Worm (Caenorhabditis elegans) whole organism, early embryonic: ENCODE results near the gene skpo-3.

ENCODE experiments used
- B0310.2 ChIP-seq: sonication (generic microtip); optimal IDR thresholded peaks from 2 replicates; lab custom pipeline; 2016; ENCODE audit warnings: mild to moderate bottlenecking, missing genetic modification characterization, missing compliant biosample characterization
- F13C5.2 ChIP-seq: sonication (generic microtip); optimal IDR thresholded peaks from 2 replicates; lab custom pipeline; 2017; ENCODE audit warnings: mild to moderate bottlenecking, missing genetic modification characterization, inconsistent platforms, missing compliant biosample characterization
- aly-1 ChIP-seq: sonication (generic microtip); optimal IDR thresholded peaks from 2 replicates; lab custom pipeline; 2016; ENCODE audit warnings: missing genetic modification characterization, missing compliant biosample characterization
- ama-1 ChIP-seq: fragments of 150-350 bp; optimal IDR thresholded peaks from 2 replicates; lab custom pipeline; 2014
- ceh-13 ChIP-seq: fragments of 200-800 bp; sonication (Bioruptor generic); optimal IDR thresholded peaks from 2 replicates; lab custom pipeline; 2018; ENCODE audit warnings: mild to moderate bottlenecking, missing genetic modification characterization, missing compliant biosample characterization
- ceh-36 ChIP-seq: sonication (generic microtip); optimal IDR thresholded peaks from 2 replicates; lab custom pipeline; 2016; ENCODE audit warnings: missing genetic modification characterization, inconsistent platforms, missing compliant biosample characterization
- ets-7 ChIP-seq: sonication (generic microtip); optimal IDR thresholded peaks from 2 replicates; lab custom pipeline; 2016; ENCODE audit warnings: missing genotype, missing genetic modification characterization, missing compliant biosample characterization
- flt-1 ChIP-seq: fragments of 200-800 bp; sonication (Bioruptor generic); IDR thresholded peaks from 2 replicates; pipeline ENCODE4 v1.3.6; 2022; ENCODE audit warnings: missing genetic modification characterization, missing compliant biosample characterization
- hmbx-1 ChIP-seq: sonication (generic microtip); optimal IDR thresholded peaks from 2 replicates; lab custom pipeline; 2016; ENCODE audit warnings: mild to moderate bottlenecking, missing genetic modification characterization, missing compliant biosample characterization
- hmg-4 ChIP-seq: fragments of 200-800 bp; sonication (Bioruptor generic); optimal IDR thresholded peaks from 2 replicates; lab custom pipeline; 2018; ENCODE audit warnings: mild to moderate bottlenecking, missing genetic modification characterization, missing compliant biosample characterization
- hnd-1 ChIP-seq: sonication (generic microtip); optimal IDR thresholded peaks from 2 replicates; lab custom pipeline; 2016; ENCODE audit warnings: missing genetic modification characterization, missing compliant biosample characterization
- pes-1 ChIP-seq: fragments of 200-800 bp; sonication (Bioruptor generic); IDR thresholded peaks from 2 replicates; pipeline ENCODE4 v1.3.6; 2022; ENCODE audit warnings: missing genetic modification reagents, missing genetic modification characterization, missing compliant biosample characterization
- scrt-1 ChIP-seq: fragments of 200-800 bp; sonication (Bioruptor generic); IDR thresholded peaks from 2 replicates; pipeline ENCODE4 v1.3.6; 2022; ENCODE audit warnings: missing genetic modification characterization, missing compliant biosample characterization
- sea-1 ChIP-seq: fragments of 200-800 bp; sonication (Bioruptor generic); conservative IDR thresholded peaks from 2 replicates; pipeline ENCODE4 v1.3.6; 2022; ENCODE audit warnings: missing genetic modification characterization, missing compliant biosample characterization
- tbx-11 ChIP-seq: fragments of 200-800 bp; sonication (Bioruptor generic); IDR thresholded peaks from 2 replicates; pipeline ENCODE4 v1.3.6; 2022; ENCODE audit warnings: missing genetic modification characterization, missing compliant biosample characterization
- tbx-37 ChIP-seq: fragments of 200-800 bp; sonication (Bioruptor generic); conservative IDR thresholded peaks from 2 replicates; pipeline ENCODE4 v1.3.6; 2022; ENCODE audit warnings: missing genetic modification reagents, missing genetic modification characterization, missing compliant biosample characterization
- tra-4 ChIP-seq: sonication (generic microtip); optimal IDR thresholded peaks from 2 replicates; lab custom pipeline; 2017; ENCODE audit warnings: missing genetic modification characterization, missing compliant biosample characterization

The skpo-3 gene

ce11 chrII:7295917-7296316 lies 50.2 kb downstream of the skpo-3 start, which contains the start of gene C30G12.6:
Gene C30G12.6, minus strand, starts transcription at chrII:7296017.
- TF ChIP-seq ets-7 (tag; lab: Kevin White, UChicago) (no peak), tra-4 (tag; lab: Kevin White, UChicago) (no peak), flt-1 (GFP tag; lab: Robert Waterston, UW) (no peak), ceh-36 (tag; lab: Kevin White, UChicago) (no peak), ama-1 (lab: Kevin White, UChicago) (no peak), hnd-1 (tag; lab: Kevin White, UChicago) (no peak), ceh-13 (GFP tag; lab: Kevin White, UChicago) (no peak), hmg-4 (GFP tag; lab: Kevin White, UChicago) (no peak), F13C5.2 (tag; lab: Kevin White, UChicago) (no peak), pes-1 (no peak), aly-1 (tag; lab: Kevin White, UChicago) (no peak), tbx-37 (GFP tag; lab: Robert Waterston, UW) (no peak), scrt-1 (no peak), sea-1 (no peak), tbx-11 (GFP tag; lab: Robert Waterston, UW) (no peak), hmbx-1 (no peak), B0310.2 (tag; lab: Kevin White, UChicago) (no peak)

DNA sequence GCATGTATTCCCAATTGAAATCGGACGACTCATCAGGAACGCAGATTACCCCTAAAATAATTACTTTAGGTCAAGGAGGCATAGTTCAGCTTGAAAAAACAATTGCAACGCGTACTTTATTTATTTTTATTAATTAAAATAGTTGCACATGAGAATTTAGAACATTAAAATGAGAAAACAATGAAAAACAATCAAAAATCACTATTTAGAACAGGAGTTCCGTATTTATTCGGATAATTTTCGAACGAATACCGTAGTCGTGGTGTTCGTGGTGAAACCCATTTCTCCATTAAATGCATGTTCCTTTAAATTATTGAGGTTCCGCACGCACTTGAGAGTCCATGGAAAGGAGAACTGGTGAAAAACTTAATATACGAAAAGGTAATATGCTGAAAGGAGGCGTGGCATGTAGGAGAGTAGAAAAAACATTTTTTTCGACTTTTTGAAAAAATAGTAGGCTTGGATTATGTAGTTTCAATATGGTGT lies 52.6 kb downstream of the skpo-3 start, which contains the start of gene puf-8:
TSS of gene puf-8 (minus strand) at position 51 of the 486 bp plus-strand sequence.
- no peak for TF ChIP-seq F13C5.2 (tag; lab: Kevin White, UChicago)
- no peak for TF ChIP-seq aly-1 (tag; lab: Kevin White, UChicago)
- no peak for TF ChIP-seq ama-1 (lab: Kevin White, UChicago)
- no peak for TF ChIP-seq scrt-1
- no peak for TF ChIP-seq ets-7 (tag; lab: Kevin White, UChicago)
- no peak for TF ChIP-seq pes-1
- TF ChIP-seq flt-1 (GFP tag; lab: Robert Waterston, UW): no peak
- no peak for TF ChIP-seq ceh-13 (GFP tag; lab: Kevin White, UChicago)
- TF ChIP-seq sea-1: no peak
- TF ChIP-seq hmbx-1: no peak
- no peak for TF ChIP-seq ceh-36 (tag; lab: Kevin White, UChicago)

ce11 chrII:7299042-7299441 lies 53.4 kb downstream of the skpo-3 start, which contains the start of gene C30G12.1:
Gene C30G12.1, plus strand, starts transcription at chrII:7299342.
- TF ChIP-seq flt-1 (GFP tag; lab: Robert Waterston, UW) (no peak), tbx-11 (GFP tag; lab: Robert Waterston, UW) (no peak), hmbx-1 (no peak), ceh-13 (GFP tag; lab: Kevin White, UChicago) (no peak), sea-1 (no peak), scrt-1 (no peak), tbx-37 (GFP tag; lab: Robert Waterston, UW) (no peak), ceh-36 (tag; lab: Kevin White, UChicago) (no peak), ets-7 (tag; lab: Kevin White, UChicago) (no peak), B0310.2 (tag; lab: Kevin White, UChicago) (no peak), F13C5.2 (tag; lab: Kevin White, UChicago) (no peak), aly-1 (tag; lab: Kevin White, UChicago) (no peak), hnd-1 (tag; lab: Kevin White, UChicago) (no peak), pes-1 (no peak), tra-4 (tag; lab: Kevin White, UChicago) (no peak), ama-1 (lab: Kevin White, UChicago) (no peak), hmg-4 (GFP tag; lab: Kevin White, UChicago) (no peak)
